Fruit fly (Drosophila melanogaster) whole organism, embryonic: ENCODE results near the gene Dis3l2.

ENCODE experiments used
- ATbp ChIP-seq: fragments of 200-800 bp; sonication (Bioruptor generic); optimal IDR thresholded peaks from 2 replicates; lab custom pipeline; 2017; ENCODE audit warnings: missing biosample characterization, mild to moderate bottlenecking, missing genetic modification characterization, missing genetic modification reagents
- BEAF-32 ChIP-seq: fragments of 200-800 bp; sonication (Bioruptor generic); optimal IDR thresholded peaks from 3 replicates; lab custom pipeline; 2017; ENCODE audit warnings: missing biosample characterization, missing genetic modification characterization, mild to moderate bottlenecking, moderate library complexity, missing genetic modification reagents
- CG11247 ChIP-seq: fragments of 200-800 bp; sonication (Bioruptor generic); IDR thresholded peaks from 2 replicates; pipeline ENCODE4 v1.3.6; 2022; ENCODE audit warnings: missing biosample characterization, missing genetic modification characterization
- CG12299 ChIP-seq: fragments of 200-800 bp; sonication (Bioruptor generic); optimal IDR thresholded peaks from 2 replicates; lab custom pipeline; 2018; ENCODE audit warnings: missing biosample characterization, mild to moderate bottlenecking, missing genetic modification characterization
- CG12744 ChIP-seq: fragments of 200-800 bp; sonication (Bioruptor generic); optimal IDR thresholded peaks from 2 replicates; lab custom pipeline; 2016; ENCODE audit warnings: missing biosample characterization, missing genetic modification characterization
- CG14667 ChIP-seq: fragments of 200-800 bp; sonication (Bioruptor generic); IDR thresholded peaks from 2 replicates; pipeline ENCODE4 v1.3.6; 2022; ENCODE audit warnings: missing biosample characterization, missing genetic modification characterization
- CG14860 ChIP-seq: fragments of 200-800 bp; sonication (Bioruptor generic); IDR thresholded peaks from 3 replicates; pipeline ENCODE4 v1.3.6; 2022; ENCODE audit warnings: missing biosample characterization, missing genetic modification characterization; ENCODE audit not compliant: partially characterized antibody
- CG14965 ChIP-seq: fragments of 200-800 bp; sonication (Bioruptor generic); optimal IDR thresholded peaks from 2 replicates; lab custom pipeline; 2016; ENCODE audit warnings: missing biosample characterization, missing genetic modification characterization, borderline replicate concordance
- CG17385 ChIP-seq: fragments of 200-800 bp; sonication (Bioruptor generic); optimal IDR thresholded peaks from 3 replicates; lab custom pipeline; 2018; ENCODE audit warnings: missing biosample characterization, mild to moderate bottlenecking, missing genetic modification characterization
- CG2129 ChIP-seq: fragments of 200-800 bp; sonication (Bioruptor generic); IDR thresholded peaks from 2 replicates; pipeline ENCODE4 v1.3.6; 2022; ENCODE audit warnings: missing biosample characterization, missing genetic modification characterization; ENCODE audit not compliant: partially characterized antibody
- CG34422 ChIP-seq: fragments of 200-800 bp; sonication (Bioruptor generic); IDR thresholded peaks from 3 replicates; pipeline ENCODE4 v1.3.6; 2022; ENCODE audit warnings: missing biosample characterization, missing genetic modification characterization
- CG3995 ChIP-seq: fragments of 200-800 bp; sonication (Bioruptor generic); optimal IDR thresholded peaks from 3 replicates; lab custom pipeline; 2016; ENCODE audit warnings: missing biosample characterization, missing genetic modification characterization
- CG4360 ChIP-seq: fragments of 200-800 bp; sonication (Bioruptor generic); IDR thresholded peaks from 2 replicates; pipeline ENCODE4 v1.3.6; 2022; ENCODE audit warnings: missing biosample characterization, missing genetic modification characterization
- CG6654 ChIP-seq: fragments of 200-800 bp; sonication (Bioruptor generic); optimal IDR thresholded peaks from 2 replicates; lab custom pipeline; 2017; ENCODE audit warnings: missing biosample characterization, mild to moderate bottlenecking, missing genetic modification characterization
- CG8290 ChIP-seq, 3 experiments: fragments of 200-800 bp; sonication (Bioruptor generic); optimal IDR thresholded peaks; 2 replicates each; lab custom pipeline; 2016 to 2019; ENCODE audit warnings: missing biosample characterization in 3 of 3, missing genetic modification characterization in 3 of 3, mild to moderate bottlenecking in 2 of 3, moderate library complexity in 1 of 3
- CG8478 ChIP-seq: fragments of >200 bp; optimal IDR thresholded peaks from 2 replicates; lab custom pipeline; 2018
- CG8924 ChIP-seq: fragments of 200-800 bp; optimal IDR thresholded peaks from 3 replicates; lab custom pipeline; 2019; ENCODE audit warnings: missing biosample characterization, mild to moderate bottlenecking, missing genetic modification characterization, moderate library complexity
- CG8944 ChIP-seq: fragments of 200-800 bp; sonication (Bioruptor generic); optimal IDR thresholded peaks from 3 replicates; lab custom pipeline; 2016; ENCODE audit warnings: missing biosample characterization, missing genetic modification characterization
- CG9876 ChIP-seq: fragments of 200-800 bp; sonication (Bioruptor generic); optimal IDR thresholded peaks from 2 replicates; lab custom pipeline; 2016; ENCODE audit warnings: missing biosample characterization, missing genetic modification characterization
- CHES-1-like ChIP-seq: fragments of 200-800 bp; sonication (Bioruptor generic); optimal IDR thresholded peaks from 2 replicates; lab custom pipeline; 2016; ENCODE audit warnings: missing biosample characterization, missing genetic modification characterization
- Dip3 ChIP-seq: fragments of 200-800 bp; sonication (Bioruptor generic); optimal IDR thresholded peaks from 3 replicates; lab custom pipeline; 2016; ENCODE audit warnings: missing biosample characterization, missing genetic modification characterization
- Dll ChIP-seq: fragments of 200-800 bp; sonication (Bioruptor generic); IDR thresholded peaks from 4 replicates; pipeline ENCODE4 v1.3.6; 2022; ENCODE audit warnings: missing biosample characterization, missing genetic modification characterization; ENCODE audit not compliant: partially characterized antibody
- Dp ChIP-seq: fragments of 200-800 bp; sonication (Bioruptor generic); optimal IDR thresholded peaks from 2 replicates; lab custom pipeline; 2018; ENCODE audit warnings: missing biosample characterization, mild to moderate bottlenecking, missing genetic modification characterization, moderate library complexity
- HLH54F ChIP-seq: fragments of 200-800 bp; sonication (Bioruptor generic); optimal IDR thresholded peaks from 3 replicates; lab custom pipeline; 2016; ENCODE audit warnings: missing biosample characterization, missing genetic modification characterization
- Med ChIP-seq: fragments of 200-800 bp; sonication (Bioruptor generic); peaks from one replicate; lab custom pipeline; 2016; ENCODE audit warnings: missing biosample characterization, missing genetic modification characterization, mild to moderate bottlenecking, inconsistent platforms, moderate library complexity
- Poxn ChIP-seq: fragments of 200-800 bp; sonication (Bioruptor generic); IDR thresholded peaks from 2 replicates; pipeline ENCODE4 v1.3.6; 2022; ENCODE audit warnings: missing biosample characterization, missing genetic modification characterization
- Ptx1 ChIP-seq: fragments of 200-800 bp; sonication (Bioruptor generic); IDR thresholded peaks from 2 replicates; pipeline ENCODE4 v1.3.6; 2022; ENCODE audit warnings: missing biosample characterization, missing genetic modification characterization
- Sry-β ChIP-seq: fragments of 200-800 bp; sonication (Bioruptor generic); optimal IDR thresholded peaks from 2 replicates; lab custom pipeline; 2018; ENCODE audit warnings: missing biosample characterization, mild to moderate bottlenecking, missing genetic modification characterization, moderate library complexity
- ato ChIP-seq: fragments of 200-800 bp; sonication (Bioruptor generic); IDR thresholded peaks from 2 replicates; pipeline ENCODE4 v1.3.6; 2022; ENCODE audit warnings: missing biosample characterization, missing genetic modification characterization; ENCODE audit not compliant: partially characterized antibody
- caup ChIP-seq: fragments of 200-800 bp; sonication (Bioruptor generic); optimal IDR thresholded peaks from 3 replicates; lab custom pipeline; 2017; ENCODE audit warnings: missing biosample characterization, mild to moderate bottlenecking, missing genetic modification characterization, moderate library complexity; ENCODE audit not compliant: severe bottlenecking
- chinmo ChIP-seq: fragments of 200-800 bp; sonication (Bioruptor generic); IDR thresholded peaks from 4 replicates; pipeline ENCODE4 v1.3.6; 2022; ENCODE audit warnings: missing biosample characterization, missing genetic modification characterization; ENCODE audit not compliant: partially characterized antibody
- dmrt99B ChIP-seq: fragments of 200-800 bp; sonication (Bioruptor generic); optimal IDR thresholded peaks from 2 replicates; lab custom pipeline; 2018; ENCODE audit warnings: missing biosample characterization, mild to moderate bottlenecking, missing genetic modification characterization, moderate library complexity
- dpn ChIP-seq, 2 experiments: fragments of 200-800 bp; sonication (Bioruptor generic); optimal IDR thresholded peaks; 3 replicates each; lab custom pipeline; 2016; ENCODE audit warnings: missing biosample characterization in 2 of 2, missing genetic modification characterization in 2 of 2
- eve ChIP-seq, 2 experiments: fragments of >200 bp; optimal IDR thresholded peaks; 2 replicates each; lab custom pipeline; 2017; ENCODE audit warnings: missing biosample characterization in 2 of 2, missing genetic modification characterization in 2 of 2
- ftz-f1 ChIP-seq: fragments of 200-800 bp; sonication (Bioruptor generic); optimal IDR thresholded peaks from 2 replicates; lab custom pipeline; 2016; ENCODE audit warnings: missing biosample characterization, missing genetic modification characterization
- ind ChIP-seq: fragments of 200-800 bp; sonication (Bioruptor generic); optimal IDR thresholded peaks from 3 replicates; lab custom pipeline; 2016; ENCODE audit warnings: missing biosample characterization, missing genetic modification characterization
- jumu ChIP-seq: fragments of 200-800 bp; sonication (Bioruptor generic); optimal IDR thresholded peaks from 3 replicates; lab custom pipeline; 2016; ENCODE audit warnings: missing biosample characterization, missing genetic modification characterization
- lab ChIP-seq: fragments of 200-800 bp; sonication (Bioruptor generic); optimal IDR thresholded peaks from 3 replicates; lab custom pipeline; 2017; ENCODE audit warnings: missing biosample characterization, missing genetic modification characterization, mild to moderate bottlenecking, moderate library complexity, missing genetic modification reagents
- nom ChIP-seq: fragments of 200-800 bp; sonication (Bioruptor generic); optimal IDR thresholded peaks from 2 replicates; lab custom pipeline; 2017; ENCODE audit warnings: missing biosample characterization, missing genetic modification characterization, mild to moderate bottlenecking, moderate library complexity, missing genetic modification reagents
- oc ChIP-seq: fragments of 200-800 bp; sonication (Bioruptor generic); optimal IDR thresholded peaks from 2 replicates; lab custom pipeline; 2018; ENCODE audit warnings: missing biosample characterization, mild to moderate bottlenecking, missing genetic modification characterization, moderate library complexity
- otp ChIP-seq: fragments of 200-800 bp; sonication (Bioruptor generic); IDR thresholded peaks from 3 replicates; pipeline ENCODE4, ENCODE4 v1.3.6; 2022; ENCODE audit warnings: missing biosample characterization, missing genetic modification characterization
- pzg ChIP-seq: fragments of 200-800 bp; sonication (Bioruptor generic); optimal IDR thresholded peaks from 3 replicates; lab custom pipeline; 2018; ENCODE audit warnings: missing biosample characterization, mild to moderate bottlenecking, missing genetic modification characterization, moderate library complexity
- repo ChIP-seq: fragments of 200-800 bp; sonication (Bioruptor generic); optimal IDR thresholded peaks from 2 replicates; lab custom pipeline; 2016; ENCODE audit warnings: missing biosample characterization, missing genetic modification characterization
- sima ChIP-seq: fragments of 200-800 bp; sonication (Bioruptor generic); optimal IDR thresholded peaks from 2 replicates; lab custom pipeline; 2016; ENCODE audit warnings: missing biosample characterization, missing genetic modification characterization
- sqz ChIP-seq: fragments of 200-800 bp; sonication (Bioruptor generic); optimal IDR thresholded peaks from 3 replicates; lab custom pipeline; 2018; ENCODE audit warnings: missing biosample characterization, mild to moderate bottlenecking, missing genetic modification characterization
- trh ChIP-seq: fragments of 200-800 bp; sonication (Bioruptor generic); optimal IDR thresholded peaks from 2 replicates; lab custom pipeline; 2016; ENCODE audit warnings: missing biosample characterization, missing genetic modification characterization
- twi ChIP-seq: fragments of 200-800 bp; optimal IDR thresholded peaks from 2 replicates; lab custom pipeline; 2019; ENCODE audit warnings: missing biosample characterization, mild to moderate bottlenecking, missing genetic modification characterization, moderate library complexity
- usp ChIP-seq: fragments of >200 bp; optimal IDR thresholded peaks from 2 replicates; lab custom pipeline; 2017; ENCODE audit warnings: missing biosample characterization, missing genetic modification characterization
- yki ChIP-seq: fragments of >200 bp; optimal IDR thresholded peaks from 3 replicates; lab custom pipeline; 2018
- zen2 ChIP-seq: fragments of 200-800 bp; sonication (Bioruptor generic); IDR thresholded peaks from 3 replicates; pipeline ENCODE4 v1.3.6; 2022; ENCODE audit warnings: missing biosample characterization, missing genetic modification characterization; ENCODE audit not compliant: partially characterized antibody
- zfh1 ChIP-seq: fragments of 200-800 bp; sonication (Bioruptor generic); IDR thresholded peaks from 3 replicates; pipeline ENCODE4 v1.3.6; 2022; ENCODE audit warnings: missing biosample characterization, missing genetic modification characterization

Dis3l2 gene

dm6 chr3L:177938-178337 is 34.6 kb upstream of the Dis3l2 start (continued):
- no peak for TF ChIP-seq CG3995 (GFP tag; lab: Kevin White, UChicago)
- no peak for TF ChIP-seq twi (tag; lab: Kevin White, UChicago)
- TF ChIP-seq CG8924 (tag; lab: Kevin White, UChicago): no peak
- TF ChIP-seq CG2129 (GFP tag; lab: Robert Waterston, UW): no peak
- TF ChIP-seq zfh1 (GFP tag; lab: Robert Waterston, UW): no peak
- no peak for TF ChIP-seq Poxn (GFP tag; lab: Robert Waterston, UW)
- TF ChIP-seq Dp: no peak
- no peak for TF ChIP-seq CG14860 (GFP tag; lab: Robert Waterston, UW)
- TF ChIP-seq CG8478 (lab: Kevin White, UChicago): no peak
- TF ChIP-seq Sry-β (GFP tag; lab: Kevin White, UChicago): peak; percentile 67
- TF ChIP-seq CG4360: no peak
- TF ChIP-seq Dll (GFP tag; lab: Robert Waterston, UW): peak; percentile 70
- no peak for TF ChIP-seq sqz (GFP tag; lab: Kevin White, UChicago)
- no peak for TF ChIP-seq Med (GFP tag; lab: Kevin White, UChicago)
- TF ChIP-seq trh: no peak
- no peak for TF ChIP-seq CG34422 (GFP tag; lab: Robert Waterston, UW)
- TF ChIP-seq chinmo (GFP tag; lab: Robert Waterston, UW): 0 out of 4 replicates have a peak, but pooled peaks have one; percentile 33
- TF ChIP-seq eve (GFP tag; optimal IDR thresholded peaks at IDR 0.05; lab: Kevin White, UChicago): no peak
- TF ChIP-seq repo (GFP tag; lab: Kevin White, UChicago): no peak
- no peak for TF ChIP-seq CHES-1-like
- TF ChIP-seq CG6654: no peak
- no peak for TF ChIP-seq CG11247 (GFP tag; lab: Robert Waterston, UW)
- no peak for TF ChIP-seq Ptx1 (GFP tag; lab: Robert Waterston, UW)
- TF ChIP-seq Dip3 (GFP tag; lab: Kevin White, UChicago): no peak
- TF ChIP-seq zen2 (GFP tag; lab: Robert Waterston, UW): 0 out of 3 replicates have a peak, but pooled peaks have one; percentile 29
- no peak for TF ChIP-seq CG12299 (tag; lab: Kevin White, UChicago)
- TF ChIP-seq CG9876 (GFP tag; lab: Kevin White, UChicago): no peak
- no peak for TF ChIP-seq CG14667 (GFP tag; lab: Robert Waterston, UW)
- no peak for TF ChIP-seq yki
- TF ChIP-seq oc (tag; lab: Kevin White, UChicago): no peak
- TF ChIP-seq dmrt99B (tag; lab: Kevin White, UChicago): no peak
- TF ChIP-seq lab (GFP tag; lab: Kevin White, UChicago): no peak
- TF ChIP-seq jumu: no peak
- no peak for TF ChIP-seq CG8944 (GFP tag; lab: Kevin White, UChicago)
- no peak for TF ChIP-seq CG17385 (GFP tag; lab: Kevin White, UChicago)
- TF ChIP-seq ATbp (GFP tag; lab: Kevin White, UChicago): no peak
- TF ChIP-seq ftz-f1 (GFP tag; lab: Kevin White, UChicago): no peak
- TF ChIP-seq otp (GFP tag; lab: Robert Waterston, UW): no peak
- TF ChIP-seq pzg: no peak
- 0 out of 2 replicates have a peak, but pooled peaks have one; percentile 37 for TF ChIP-seq ato (GFP tag; lab: Robert Waterston, UW)
- TF ChIP-seq sima (GFP tag; lab: Kevin White, UChicago): no peak
- no peak for TF ChIP-seq CG12744 (GFP tag; lab: Kevin White, UChicago)
- no peak for TF ChIP-seq caup (GFP tag; lab: Kevin White, UChicago)
- TF ChIP-seq HLH54F: no peak
- no peak for TF ChIP-seq dpn (GFP tag; optimal IDR thresholded peaks at IDR 0.05; lab: Kevin White, UChicago)
- no peak for TF ChIP-seq ind (GFP tag; lab: Kevin White, UChicago)
- TF ChIP-seq usp (GFP tag; lab: Kevin White, UChicago): no peak
- peak; percentile 40 for TF ChIP-seq BEAF-32 (GFP tag; lab: Kevin White, UChicago)
- no peak for TF ChIP-seq CG14965 (GFP tag; lab: Kevin White, UChicago)
- TF ChIP-seq nom (GFP tag; lab: Kevin White, UChicago): no peak
- no peak for TF ChIP-seq CG8290 (GFP tag; optimal IDR thresholded peaks at IDR 0.05; lab: Kevin White, UChicago)
- TF ChIP-seq CG8290 (tag; optimal IDR thresholded peaks at IDR 0.05; lab: Kevin White, UChicago): no peak
